Worm (Caenorhabditis elegans) whole organism, L3 larva: ENCODE measurements around the gene T10C6.16.

Source experiments
- egl-27 ChIP-seq: sonication (generic microtip); optimal IDR thresholded peaks from 4 replicates; lab custom pipeline; 2017; ENCODE audit warnings: missing biosample characterization, missing genetic modification reagents, missing genetic modification characterization
- elt-3 ChIP-seq, 3 experiments: fragments of 150-350 bp in 1 of 3; sonication (generic microtip) in 2 of 3; optimal IDR thresholded peaks; 2 replicates in 2 of 3; 4 replicates in 1 of 3; lab custom pipeline; 2014 to 2017; ENCODE audit warnings: missing biosample characterization in 3 of 3, missing genetic modification characterization in 3 of 3
- eor-1 ChIP-seq, 2 experiments: fragments of 150-350 bp; optimal IDR thresholded peaks; 2 replicates each; lab custom pipeline; 2014 to 2018; ENCODE audit warnings: missing biosample characterization in 2 of 2, missing genetic modification characterization in 2 of 2
- pha-4 ChIP-seq: fragments of 150-350 bp; optimal IDR thresholded peaks from 2 replicates; lab custom pipeline; 2014; ENCODE audit warnings: missing biosample characterization, missing genetic modification reagents, missing genetic modification characterization
- pqm-1 ChIP-seq: fragments of 150-350 bp; optimal IDR thresholded peaks from 2 replicates; lab custom pipeline; 2017; ENCODE audit warnings: missing biosample characterization, missing genetic modification characterization, inconsistent platforms
- unc-62 ChIP-seq: fragments of 150-350 bp; sonication (generic microtip); optimal IDR thresholded peaks from 4 replicates; lab custom pipeline; 2014; ENCODE audit warnings: missing biosample characterization, missing genetic modification reagents, missing genetic modification characterization

- TF ChIP-seq pqm-1 (no peak), elt-3 (tag; optimal IDR thresholded peaks at IDR 0.05; lab: Kevin White, UChicago) (no peak), egl-27 (tag; lab: Kevin White, UChicago) (no peak), pha-4 (tag; lab: Kevin White, UChicago) (no peak), unc-62 (GFP tag; lab: Kevin White, UChicago) (no peak), eor-1 (tag; optimal IDR thresholded peaks at IDR 0.05; lab: Kevin White, UChicago) (no peak)
These were observed 686 bp upstream of the T10C6.16 start for ce11 chrV:16033491-16033890.
